Fruit fly (Drosophila melanogaster) whole organism, embryonic: Measurements from ENCODE around the gene nerfin-2.

ENCODE experiments used
- Awh ChIP-seq: fragments of 200-800 bp; sonication (Bioruptor generic); IDR thresholded peaks from 2 replicates; pipeline ENCODE4, ENCODE4 v1.3.6; 2022; ENCODE audit warnings: missing biosample characterization, missing genetic modification characterization
- Bgb ChIP-seq: fragments of 200-800 bp; sonication (Bioruptor generic); IDR thresholded peaks from 2 replicates; pipeline ENCODE4 v1.3.6; 2022; ENCODE audit warnings: missing biosample characterization, missing genetic modification characterization; ENCODE audit not compliant: partially characterized antibody
- CG10565 ChIP-seq: fragments of 200-800 bp; sonication (Bioruptor generic); optimal IDR thresholded peaks from 3 replicates; lab custom pipeline; 2016; ENCODE audit warnings: missing biosample characterization, mild to moderate bottlenecking, missing genetic modification characterization
- CG10654 ChIP-seq: fragments of 200-800 bp; sonication (Bioruptor generic); optimal IDR thresholded peaks from 2 replicates; lab custom pipeline; 2016; ENCODE audit warnings: missing biosample characterization, missing genetic modification characterization
- CG11093 ChIP-seq: fragments of 200-800 bp; sonication (Bioruptor generic); IDR thresholded peaks from 3 replicates; pipeline ENCODE4 v1.3.6; 2022; ENCODE audit warnings: missing biosample characterization, missing genetic modification characterization
- CG12219 ChIP-seq: fragments of 200-800 bp; sonication (Bioruptor generic); optimal IDR thresholded peaks from 3 replicates; lab custom pipeline; 2018; ENCODE audit warnings: missing biosample characterization, mild to moderate bottlenecking, missing genetic modification characterization
- CG12236 ChIP-seq: fragments of 200-800 bp; sonication (Bioruptor generic); optimal IDR thresholded peaks from 2 replicates; lab custom pipeline; 2016; ENCODE audit warnings: missing biosample characterization, missing genetic modification characterization
- CG13424 ChIP-seq: fragments of 200-800 bp; sonication (Bioruptor generic); optimal IDR thresholded peaks from 2 replicates; lab custom pipeline; 2019; ENCODE audit warnings: missing biosample characterization, mild to moderate bottlenecking, missing genetic modification characterization, moderate library complexity
- CG14050 ChIP-seq: fragments of 200-800 bp; sonication (Bioruptor generic); IDR thresholded peaks from 3 replicates; pipeline ENCODE4 v1.3.6; 2022; ENCODE audit warnings: missing biosample characterization, missing genetic modification characterization
- CG1602 ChIP-seq: fragments of 200-800 bp; sonication (Bioruptor generic); optimal IDR thresholded peaks from 3 replicates; lab custom pipeline; 2016; ENCODE audit warnings: missing biosample characterization, missing genetic modification characterization
- CG17568 ChIP-seq: fragments of 200-800 bp; sonication (Bioruptor generic); optimal IDR thresholded peaks from 2 replicates; lab custom pipeline; 2018; ENCODE audit warnings: missing biosample characterization, mild to moderate bottlenecking, missing genetic modification characterization, moderate library complexity
- CG30403 ChIP-seq: fragments of 200-800 bp; sonication (Bioruptor generic); optimal IDR thresholded peaks from 3 replicates; lab custom pipeline; 2016; ENCODE audit warnings: missing biosample characterization, missing genetic modification characterization
- CG31224 ChIP-seq: fragments of 200-800 bp; sonication (Bioruptor generic); IDR thresholded peaks from 2 replicates; pipeline ENCODE4 v1.3.6; 2022; ENCODE audit warnings: missing biosample characterization, missing genetic modification characterization
- CG42726 ChIP-seq: fragments of 200-800 bp; sonication (Bioruptor generic); IDR thresholded peaks from 2 replicates; pipeline ENCODE4 v1.3.6; 2022; ENCODE audit warnings: missing biosample characterization, missing genetic modification characterization; ENCODE audit not compliant: partially characterized antibody
- CG4730 ChIP-seq: fragments of 200-800 bp; sonication (Bioruptor generic); IDR thresholded peaks from 2 replicates; pipeline ENCODE4 v1.3.6; 2022; ENCODE audit warnings: missing biosample characterization, missing genetic modification characterization
- CG6813 ChIP-seq: fragments of 200-800 bp; sonication (Bioruptor generic); optimal IDR thresholded peaks from 2 replicates; lab custom pipeline; 2017; ENCODE audit warnings: missing biosample characterization, missing genetic modification characterization, mild to moderate bottlenecking, moderate library complexity, missing genetic modification reagents
- CG9797 ChIP-seq: fragments of 200-800 bp; sonication (Bioruptor generic); optimal IDR thresholded peaks from 3 replicates; lab custom pipeline; 2018; ENCODE audit warnings: missing biosample characterization, mild to moderate bottlenecking, missing genetic modification characterization
- CrebB ChIP-seq: fragments of 200-800 bp; sonication (Bioruptor generic); optimal IDR thresholded peaks from 3 replicates; lab custom pipeline; 2018; ENCODE audit warnings: missing biosample characterization, mild to moderate bottlenecking, missing genetic modification characterization
- Dref ChIP-seq: fragments of 200-800 bp; sonication (Bioruptor generic); IDR thresholded peaks from 2 replicates; pipeline ENCODE4 v1.3.6; 2022; ENCODE audit warnings: missing biosample characterization, missing genetic modification characterization
- Gug ChIP-seq: fragments of 200-800 bp; sonication (Bioruptor generic); IDR thresholded peaks from 4 replicates; pipeline ENCODE4 v1.3.6; 2022; ENCODE audit warnings: missing biosample characterization, missing genetic modification characterization
- Lhr ChIP-seq: fragments of 200-800 bp; sonication (Bioruptor generic); optimal IDR thresholded peaks from 3 replicates; lab custom pipeline; 2017; ENCODE audit warnings: mild to moderate bottlenecking, missing biosample characterization, missing genetic modification reagents, missing genetic modification characterization
- Med ChIP-seq: fragments of 200-800 bp; sonication (Bioruptor generic); peaks from one replicate; lab custom pipeline; 2016; ENCODE audit warnings: missing biosample characterization, missing genetic modification characterization, mild to moderate bottlenecking, inconsistent platforms, moderate library complexity
- Opbp ChIP-seq: fragments of 200-800 bp; sonication (Bioruptor generic); IDR thresholded peaks from 3 replicates; pipeline ENCODE4 v1.3.6; 2022; ENCODE audit warnings: missing biosample characterization, missing genetic modification characterization; ENCODE audit not compliant: partially characterized antibody
- Ravus ChIP-seq: fragments of 200-800 bp; sonication (Bioruptor generic); IDR thresholded peaks from 2 replicates; pipeline ENCODE4 v1.3.6; 2022; ENCODE audit warnings: missing biosample characterization, missing genetic modification characterization
- Trl ChIP-seq, 3 experiments: fragments of >200 bp in 2 of 3; fragments of 200-800 bp in 1 of 3; sonication (Bioruptor generic) in 1 of 3; optimal IDR thresholded peaks; 2 replicates in 1 of 3; 3 replicates in 2 of 3; lab custom pipeline; 2016 to 2017; ENCODE audit warnings: missing biosample characterization in 1 of 3, missing genetic modification characterization in 1 of 3
- Usf ChIP-seq: fragments of 200-800 bp; sonication (Bioruptor generic); optimal IDR thresholded peaks from 2 replicates; lab custom pipeline; 2017; ENCODE audit warnings: missing genotype, missing biosample characterization, missing genetic modification characterization
- ac ChIP-seq: fragments of 200-800 bp; sonication (Bioruptor generic); optimal IDR thresholded peaks from 3 replicates; lab custom pipeline; 2017; ENCODE audit warnings: missing biosample characterization, mild to moderate bottlenecking, missing genetic modification characterization
- al ChIP-seq: fragments of 200-800 bp; sonication (Bioruptor generic); IDR thresholded peaks from 2 replicates; pipeline ENCODE4 v1.3.6; 2022; ENCODE audit warnings: missing biosample characterization, missing genetic modification characterization
- ash1 ChIP-seq: fragments of 200-800 bp; sonication (Bioruptor generic); optimal IDR thresholded peaks from 2 replicates; lab custom pipeline; 2018; ENCODE audit warnings: missing biosample characterization, mild to moderate bottlenecking, missing genetic modification characterization
- az2 ChIP-seq: fragments of 200-800 bp; sonication (Bioruptor generic); optimal IDR thresholded peaks from 3 replicates; lab custom pipeline; 2016; ENCODE audit warnings: missing biosample characterization, missing genetic modification characterization
- bbx ChIP-seq: fragments of 200-800 bp; sonication (Bioruptor generic); IDR thresholded peaks from 2 replicates; pipeline ENCODE4 v1.3.6; 2022; ENCODE audit warnings: missing biosample characterization, missing genetic modification characterization; ENCODE audit not compliant: partially characterized antibody
- cad ChIP-seq: fragments of >200 bp; optimal IDR thresholded peaks from 2 replicates; lab custom pipeline; 2017; ENCODE audit warnings: missing biosample characterization, missing genetic modification characterization
- caup ChIP-seq: fragments of 200-800 bp; sonication (Bioruptor generic); optimal IDR thresholded peaks from 3 replicates; lab custom pipeline; 2017; ENCODE audit warnings: missing biosample characterization, mild to moderate bottlenecking, missing genetic modification characterization, moderate library complexity; ENCODE audit not compliant: severe bottlenecking
- chif ChIP-seq, 2 experiments: fragments of 200-800 bp; sonication (Bioruptor generic); optimal IDR thresholded peaks; 3 replicates each; lab custom pipeline; 2016; ENCODE audit warnings: missing biosample characterization in 2 of 2, missing genetic modification characterization in 2 of 2
- croc ChIP-seq: fragments of 200-800 bp; sonication (Bioruptor generic); conservative IDR thresholded peaks from 3 replicates; pipeline ENCODE4 v1.3.6; 2022; ENCODE audit warnings: missing biosample characterization, missing genetic modification characterization
- dysf ChIP-seq: fragments of 200-800 bp; sonication (Bioruptor generic); IDR thresholded peaks from 3 replicates; pipeline ENCODE4 v1.3.6; 2022; ENCODE audit warnings: missing biosample characterization, missing genetic modification characterization
- ewg ChIP-seq: fragments of 200-800 bp; sonication (Bioruptor generic); optimal IDR thresholded peaks from 3 replicates; lab custom pipeline; 2017; ENCODE audit warnings: mild to moderate bottlenecking, missing biosample characterization, missing genetic modification reagents, missing genetic modification characterization
- fd3F ChIP-seq: fragments of 200-800 bp; sonication (Bioruptor generic); optimal IDR thresholded peaks from 2 replicates; lab custom pipeline; 2018; ENCODE audit warnings: missing biosample characterization, mild to moderate bottlenecking, missing genetic modification characterization, moderate library complexity
- her ChIP-seq: fragments of 200-800 bp; sonication (Bioruptor generic); optimal IDR thresholded peaks from 2 replicates; lab custom pipeline; 2016; ENCODE audit warnings: missing biosample characterization, missing genetic modification characterization
- luna ChIP-seq: fragments of 200-800 bp; sonication (Bioruptor generic); optimal IDR thresholded peaks from 2 replicates; lab custom pipeline; 2016; ENCODE audit warnings: missing biosample characterization, missing genetic modification characterization
- nau ChIP-seq: fragments of 200-800 bp; sonication (Bioruptor generic); optimal IDR thresholded peaks from 3 replicates; lab custom pipeline; 2017; ENCODE audit warnings: missing biosample characterization, mild to moderate bottlenecking, missing genetic modification characterization, missing genetic modification reagents
- odd ChIP-seq: fragments of 200-800 bp; sonication (Bioruptor generic); optimal IDR thresholded peaks from 2 replicates; lab custom pipeline; 2017; ENCODE audit warnings: missing biosample characterization, mild to moderate bottlenecking, missing genetic modification characterization
- pho ChIP-seq: fragments of 200-800 bp; sonication (Bioruptor generic); optimal IDR thresholded peaks from 2 replicates; lab custom pipeline; 2016; ENCODE audit warnings: missing biosample characterization, missing genetic modification characterization
- sima ChIP-seq: fragments of 200-800 bp; sonication (Bioruptor generic); optimal IDR thresholded peaks from 2 replicates; lab custom pipeline; 2016; ENCODE audit warnings: missing biosample characterization, missing genetic modification characterization
- sna ChIP-seq: fragments of 200-800 bp; sonication (Bioruptor generic); IDR thresholded peaks from 2 replicates; pipeline ENCODE4 v1.3.6; 2022; ENCODE audit warnings: missing biosample characterization, missing genetic modification characterization; ENCODE audit not compliant: partially characterized antibody
- tio ChIP-seq: fragments of 200-800 bp; sonication (Bioruptor generic); optimal IDR thresholded peaks from 2 replicates; lab custom pipeline; 2017; ENCODE audit warnings: missing biosample characterization, missing genetic modification characterization, inconsistent platforms
- tna ChIP-seq: fragments of 200-800 bp; sonication (Bioruptor generic); IDR thresholded peaks from 2 replicates; pipeline ENCODE4 v1.3.6; 2022; ENCODE audit warnings: missing biosample characterization, missing genetic modification characterization; ENCODE audit not compliant: partially characterized antibody
- usp ChIP-seq: fragments of >200 bp; optimal IDR thresholded peaks from 2 replicates; lab custom pipeline; 2017; ENCODE audit warnings: missing biosample characterization, missing genetic modification characterization

Gene nerfin-2

DNA sequence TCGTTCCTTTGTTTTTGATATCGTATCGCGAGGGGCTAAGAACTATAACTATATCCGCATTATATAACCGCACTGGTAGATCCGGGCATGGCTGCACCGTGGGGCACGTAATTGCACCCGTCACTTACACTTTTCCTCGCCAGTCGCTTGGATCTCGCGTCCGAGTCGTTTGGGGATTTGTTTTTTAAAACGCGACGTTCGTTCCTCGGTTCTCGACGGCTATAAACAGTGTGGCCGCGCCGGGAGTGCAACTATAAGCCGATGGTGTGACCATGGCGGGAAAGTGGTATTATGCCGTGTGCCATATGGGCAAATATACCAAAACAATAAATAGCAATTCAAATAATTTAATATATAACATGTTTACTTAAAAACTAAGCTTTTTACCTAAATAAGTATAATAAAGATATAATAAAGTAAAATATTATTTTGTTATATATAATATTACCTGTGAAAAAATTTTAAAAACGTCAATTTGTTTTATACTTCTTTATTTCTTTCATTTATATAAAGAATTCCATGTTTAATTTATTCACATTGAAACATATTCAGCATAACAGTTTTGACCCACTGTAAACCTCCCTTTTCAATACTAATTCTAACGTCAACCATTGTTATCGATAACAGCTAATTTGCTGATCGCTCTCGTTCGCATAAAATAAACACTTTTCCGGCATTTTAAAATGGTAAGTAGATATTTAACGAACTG lies 28.1 kb upstream of the nerfin-2 start, which contains the start of the genes Mical and CG3909 (continued):
- peak; percentile 82 for TF ChIP-seq fd3F (GFP tag; lab: Kevin White, UChicago)
- peak; percentile 66 for TF ChIP-seq tna (GFP tag; lab: Robert Waterston, UW)
- TF ChIP-seq caup (GFP tag; lab: Kevin White, UChicago) = peak; percentile 69
- no peak for TF ChIP-seq CG10565 (GFP tag; lab: Kevin White, UChicago)
- peak in 1 of 2 experiments; percentile 10 for TF ChIP-seq chif (GFP tag; optimal IDR thresholded peaks at IDR 0.05; lab: Kevin White, UChicago)
- TF ChIP-seq ash1 = peak; percentile 26
- peak; percentile 53 for TF ChIP-seq croc
- peak; percentile 40 for TF ChIP-seq CG6813 (GFP tag; lab: Kevin White, UChicago)
- peak; percentile 83 for TF ChIP-seq CG1602
- peak; percentile 83 for TF ChIP-seq Med
- peak; percentile 50; the same call in 1 of the 2 replicates for TF ChIP-seq bbx (GFP tag; lab: Robert Waterston, UW)
- TF ChIP-seq tio (GFP tag; lab: Kevin White, UChicago) = peak; percentile 67
- TF ChIP-seq dysf (GFP tag; lab: Robert Waterston, UW) = peak; percentile 90
- TF ChIP-seq Trl (optimal IDR thresholded peaks at IDR 0.05; lab: Kevin White, UChicago) = no peak
- TF ChIP-seq Trl (GFP tag; optimal IDR thresholded peaks at IDR 0.05; lab: Kevin White, UChicago) = peak; percentile 58
- TF ChIP-seq Lhr (GFP tag; lab: Kevin White, UChicago) = peak; percentile 41
- TF ChIP-seq CG4730 (GFP tag; lab: Robert Waterston, UW) = peak; percentile 89
- peak; percentile 75 for TF ChIP-seq CG10654 (GFP tag; lab: Kevin White, UChicago)
- TF ChIP-seq Ravus (GFP tag; lab: Robert Waterston, UW) = peak; percentile 46
- TF ChIP-seq ac (GFP tag; lab: Kevin White, UChicago) = no peak
- no peak; the same call in 1 of the 3 replicates for TF ChIP-seq Opbp (GFP tag; lab: Robert Waterston, UW)
- peak; percentile 89 for TF ChIP-seq al (GFP tag; lab: Robert Waterston, UW)
- TF ChIP-seq CrebB (tag; lab: Kevin White, UChicago) = peak; percentile 5
- TF ChIP-seq sna (GFP tag; lab: Robert Waterston, UW) = peak; percentile 42; the same call in 1 of the 2 replicates
- TF ChIP-seq az2 (GFP tag; lab: Kevin White, UChicago) = peak; percentile 86
- peak; percentile 90 for TF ChIP-seq CG13424 (tag; lab: Kevin White, UChicago)
- peak; percentile 81 for TF ChIP-seq Awh (GFP tag; lab: Robert Waterston, UW)
- no peak for TF ChIP-seq luna
- TF ChIP-seq ewg (GFP tag; lab: Kevin White, UChicago) = peak; percentile 38
- TF ChIP-seq her = no peak
- TF ChIP-seq Gug = peak; percentile 77; the same call in 3 of the 4 replicates
- peak; percentile 46 for TF ChIP-seq Usf (GFP tag; lab: Kevin White, UChicago)
- peak; percentile 51; the same call in 1 of the 2 replicates for TF ChIP-seq CG42726 (GFP tag; lab: Robert Waterston, UW)
- TF ChIP-seq CG17568 = no peak
- peak; percentile 46 for TF ChIP-seq Bgb
- TF ChIP-seq nau (GFP tag; lab: Kevin White, UChicago) = peak; percentile 20
- peak; percentile 51 for TF ChIP-seq pho (GFP tag; lab: Kevin White, UChicago)
- TF ChIP-seq Dref = peak; percentile 70
- peak; percentile 75; the same call in 2 of the 3 replicates for TF ChIP-seq CG14050 (GFP tag; lab: Robert Waterston, UW)
- no peak for TF ChIP-seq CG12236 (GFP tag; lab: Kevin White, UChicago)
- peak; percentile 69; the same call in 2 of the 3 replicates for TF ChIP-seq CG11093 (GFP tag; lab: Robert Waterston, UW)
- TF ChIP-seq usp (GFP tag; lab: Kevin White, UChicago) = no peak
- TF ChIP-seq odd (GFP tag; lab: Kevin White, UChicago) = peak; percentile 28
- peak; percentile 77 for TF ChIP-seq CG31224 (GFP tag; lab: Robert Waterston, UW)
- TF ChIP-seq cad (GFP tag; lab: Kevin White, UChicago) = no peak
- peak; percentile 91 for TF ChIP-seq CG9797
- peak; percentile 35 for TF ChIP-seq CG12219 (GFP tag; lab: Kevin White, UChicago)
- TF ChIP-seq CG30403 (GFP tag; lab: Kevin White, UChicago) = peak; percentile 85
- TF ChIP-seq sima (GFP tag; lab: Kevin White, UChicago) = no peak
